Fruit fly (Drosophila melanogaster) whole organism, pupa: ENCODE measurements around the gene abs.

Experiments used
- CG10348 ChIP-seq: fragments of 200-800 bp; sonication (Bioruptor generic); IDR thresholded peaks from 2 replicates; pipeline ENCODE4 v1.3.6; 2022; ENCODE audit warnings: missing biosample characterization, missing genetic modification characterization
- CG34367 ChIP-seq: fragments of 200-800 bp; sonication (Bioruptor generic); optimal IDR thresholded peaks from 2 replicates; lab custom pipeline; 2018; ENCODE audit warnings: missing biosample characterization, mild to moderate bottlenecking, missing genetic modification characterization
- CG8301 ChIP-seq: fragments of 200-800 bp; sonication (Bioruptor generic); optimal IDR thresholded peaks from 2 replicates; lab custom pipeline; 2018; ENCODE audit warnings: missing biosample characterization, mild to moderate bottlenecking, missing genetic modification characterization
- D1 ChIP-seq: fragments of 200-800 bp; sonication (Bioruptor generic); optimal IDR thresholded peaks from 2 replicates; lab custom pipeline; 2018; ENCODE audit warnings: missing biosample characterization, mild to moderate bottlenecking, missing genetic modification characterization, moderate library complexity
- EcR ChIP-seq: fragments of 200-800 bp; sonication (Bioruptor generic); optimal IDR thresholded peaks from 3 replicates; lab custom pipeline; 2019; ENCODE audit warnings: missing biosample characterization, missing genetic modification characterization, mild to moderate bottlenecking, moderate library complexity, missing genetic modification reagents
- Ets98B ChIP-seq: fragments of 200-800 bp; sonication (Bioruptor generic); IDR thresholded peaks from 2 replicates; pipeline ENCODE4 v1.3.6; 2022; ENCODE audit warnings: missing biosample characterization, missing genetic modification characterization
- Snoo ChIP-seq: fragments of 200-800 bp; sonication (Bioruptor generic); optimal IDR thresholded peaks from 3 replicates; lab custom pipeline; 2017; ENCODE audit warnings: missing biosample characterization, mild to moderate bottlenecking, missing genetic modification characterization, inconsistent platforms
- gl ChIP-seq: fragments of 200-800 bp; sonication (Bioruptor generic); optimal IDR thresholded peaks from 2 replicates; lab custom pipeline; 2018; ENCODE audit warnings: missing biosample characterization, mild to moderate bottlenecking, missing genetic modification characterization
- rn ChIP-seq: fragments of 200-800 bp; sonication (Bioruptor generic); IDR thresholded peaks from 2 replicates; pipeline ENCODE4 v1.3.6; 2022; ENCODE audit warnings: missing biosample characterization, missing genetic modification characterization

abs gene

DNA sequence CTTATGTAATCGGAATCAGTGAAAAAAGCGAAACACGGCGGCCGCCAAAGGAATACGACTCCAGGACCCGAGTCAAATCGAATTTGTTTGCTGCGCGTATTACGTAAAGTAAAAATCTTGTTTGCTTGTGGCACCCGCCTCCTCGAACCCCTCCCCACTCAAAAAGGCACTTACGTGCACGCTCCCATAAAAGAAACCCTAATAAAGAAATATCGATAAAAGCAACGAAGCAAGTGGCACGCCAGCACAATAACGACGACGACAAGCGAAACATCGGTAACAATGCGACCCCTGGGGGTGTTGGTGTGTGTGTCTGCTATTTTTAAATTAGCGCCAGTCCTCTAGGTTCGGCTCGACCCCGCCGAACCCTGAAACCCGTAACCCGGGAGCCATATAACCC is 49.4 kb downstream of the abs start:
- no peak for TF ChIP-seq CG8301 (tag; lab: Kevin White, UChicago)
- no peak for TF ChIP-seq EcR
- no peak for TF ChIP-seq rn (GFP tag; lab: Robert Waterston, UW)
- no peak for TF ChIP-seq CG10348 (GFP tag; lab: Robert Waterston, UW)
- TF ChIP-seq CG34367 (tag; lab: Kevin White, UChicago), result no peak
- no peak for TF ChIP-seq gl (tag; lab: Kevin White, UChicago)
- no peak for TF ChIP-seq Ets98B (GFP tag; lab: Robert Waterston, UW)

DNA sequence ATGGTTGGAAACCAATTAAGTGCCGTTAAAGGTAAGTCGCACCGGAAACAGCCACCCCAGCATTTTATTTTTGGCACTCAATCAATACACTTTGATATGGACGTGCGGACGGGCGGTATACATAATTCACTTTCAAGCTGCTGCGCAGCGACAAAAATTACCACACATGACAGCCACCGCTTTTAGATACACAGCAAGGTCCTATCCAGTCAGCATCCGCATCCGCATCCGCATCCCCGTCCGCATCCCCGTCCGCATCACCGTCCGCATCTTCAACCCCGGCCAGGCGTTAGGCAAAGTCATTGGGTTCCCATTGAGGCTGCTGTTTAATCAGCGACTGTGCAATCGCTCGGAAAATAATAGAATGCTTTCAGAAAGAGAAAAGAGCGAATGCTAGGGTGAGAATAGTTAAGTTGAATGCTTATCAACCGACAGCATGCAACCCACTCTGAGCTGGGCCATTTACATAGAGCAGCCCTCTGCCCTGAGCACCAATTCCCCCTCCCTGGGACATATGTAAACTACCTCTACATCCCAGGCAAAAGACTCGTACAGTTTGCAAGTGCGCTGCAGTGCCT is 51.6 kb downstream of the abs start:
- TF ChIP-seq Snoo (tag; lab: Kevin White, UChicago), result no peak
- TF ChIP-seq D1 (tag; lab: Kevin White, UChicago), result no peak
